Fruit fly (Drosophila melanogaster) S2 (cell line): ENCODE measurements around the gene CG11658.

Experiments used
- CG8478 ChIP-seq: fragments of >200 bp; optimal IDR thresholded peaks from 2 replicates; lab custom pipeline; 2018
- CTCF ChIP-seq, 2 experiments: fragments of >200 bp; optimal IDR thresholded peaks; 2 replicates each; lab custom pipeline; 2018

CG11658 gene

DNA sequence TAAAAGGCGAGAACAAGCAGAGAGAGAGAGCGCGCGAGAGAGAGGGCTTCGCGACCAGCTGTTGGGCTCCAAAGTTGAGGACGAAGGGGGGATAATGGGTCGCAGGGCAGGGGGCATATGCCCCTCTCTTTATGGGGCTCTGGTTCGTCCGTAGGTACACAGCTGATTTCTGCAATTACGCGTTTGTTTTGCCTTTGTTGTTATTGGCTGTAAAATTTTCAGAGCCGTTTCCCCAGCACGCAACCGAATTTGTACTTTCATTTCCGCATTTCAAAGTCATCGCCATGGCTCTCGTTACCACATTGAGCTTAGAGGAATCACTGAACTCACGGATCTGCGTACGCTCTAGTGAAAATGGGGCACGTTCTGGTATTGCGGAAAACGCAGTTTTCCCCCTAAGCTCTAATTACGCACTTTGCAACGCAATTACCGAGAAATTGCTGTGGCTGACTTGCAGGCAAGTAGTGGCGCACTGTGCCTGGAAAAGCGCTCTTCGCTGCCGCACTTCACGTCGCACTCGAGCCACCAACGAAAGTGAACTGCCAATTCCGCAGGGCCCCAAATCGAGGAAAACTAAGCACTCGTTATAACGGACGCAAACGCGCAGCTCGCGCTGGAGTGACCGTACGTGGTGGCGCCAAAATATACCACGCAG lies at the start of gene CG11658:
TSS of gene CG11658 (minus strand) at position 576 of the 655 bp plus-strand sequence.
- TF ChIP-seq CTCF (optimal IDR thresholded peaks at IDR 0.05; lab: Kevin White, UChicago), result no peak
- TF ChIP-seq CG8478, result no peak

- TF ChIP-seq CTCF (optimal IDR thresholded peaks at IDR 0.05; lab: Kevin White, UChicago) (no peak), CG8478 (no peak)
Observed at dm6 chr3L:11751005-11751404, 42.7 kb upstream of the CG11658 start, which contains the start of gene Gr68a. Gene Gr68a (plus strand): TSS chr3L:11751305.

dm6 chr3L:11731841-11732240 lies 23.5 kb upstream of the CG11658 start, which contains the start of gene CG32087:
Gene CG32087 (plus strand): TSS chr3L:11732141.
- TF ChIP-seq CG8478 (no peak), CTCF (optimal IDR thresholded peaks at IDR 0.05; lab: Kevin White, UChicago) (no peak)

DNA sequence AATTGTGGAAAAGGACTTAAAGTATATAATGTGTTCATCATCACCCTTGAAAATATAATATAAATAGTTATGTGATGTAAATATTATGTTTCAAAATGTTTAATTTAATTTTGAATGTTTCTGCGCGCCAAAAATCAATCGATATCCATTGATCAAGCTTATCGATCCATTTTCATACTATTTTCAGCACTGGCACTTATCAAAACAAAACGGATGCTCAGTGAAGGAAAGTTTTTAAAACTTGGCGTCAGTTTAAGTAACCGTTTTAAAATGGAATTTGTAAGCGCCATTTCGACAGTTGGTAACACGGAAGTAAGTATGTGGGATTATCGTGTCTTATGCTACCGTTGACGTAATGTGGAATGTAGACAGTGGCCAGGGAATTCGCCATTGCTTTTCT lies 19.8 kb upstream of the CG11658 start, which contains the start of gene sunn:
TSS of gene sunn (plus strand) at position 202 of the 400 bp plus-strand sequence.
- no peak for TF ChIP-seq CG8478
- TF ChIP-seq CTCF (optimal IDR thresholded peaks at IDR 0.05; lab: Kevin White, UChicago), result no peak

DNA sequence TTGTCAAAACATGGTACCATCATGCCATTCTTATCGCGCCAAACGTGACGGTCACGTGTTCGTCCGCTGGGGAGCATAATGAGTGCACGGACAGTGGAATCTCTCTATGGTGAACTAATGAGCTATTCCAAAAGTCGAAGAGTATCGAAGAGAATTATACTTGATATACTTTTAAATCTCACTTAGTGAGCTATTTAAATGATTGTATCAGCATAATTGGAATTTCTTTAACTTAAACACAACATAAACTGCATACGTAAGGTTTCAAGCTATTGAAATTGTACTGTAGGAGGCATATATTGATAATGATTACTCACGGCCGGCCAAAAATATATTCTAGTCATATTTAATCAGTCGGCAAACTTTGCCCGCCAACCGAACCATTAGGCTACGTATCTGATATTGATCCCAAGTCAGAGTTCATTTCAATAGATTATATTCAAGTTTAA lies 13.2 kb upstream of the CG11658 start:
- TF ChIP-seq CTCF (optimal IDR thresholded peaks at IDR 0.05; lab: Kevin White, UChicago), result no peak
- no peak for TF ChIP-seq CG8478

DNA sequence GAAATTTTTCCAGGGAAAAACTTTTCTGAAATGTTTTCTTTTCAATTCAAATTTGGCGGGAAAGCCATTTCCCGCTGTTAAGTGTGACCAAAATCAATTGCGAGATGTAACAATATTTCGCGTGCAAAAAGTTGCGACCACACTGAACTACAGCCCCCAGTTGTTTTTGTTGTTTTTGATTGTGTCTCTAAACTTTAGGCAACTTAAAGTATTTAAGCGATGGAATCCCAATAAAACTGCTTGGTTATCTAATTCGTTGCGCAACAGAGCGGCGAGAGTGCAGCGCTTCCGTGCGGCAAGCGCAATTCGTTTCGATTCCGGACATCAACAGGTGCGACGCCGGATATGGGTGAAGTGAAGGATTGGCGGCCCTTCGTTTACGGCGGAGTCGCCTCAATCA lies 12.4 kb upstream of the CG11658 start, which contains the start of gene Bmcp:
TSS of gene Bmcp (plus strand) at position 155 of the 400 bp plus-strand sequence.
- no peak for TF ChIP-seq CG8478
- no peak for TF ChIP-seq CTCF (optimal IDR thresholded peaks at IDR 0.05; lab: Kevin White, UChicago)

dm6 chr3L:11717993-11718392 lies 9.6 kb upstream of the CG11658 start:
- TF ChIP-seq CG8478 (no peak), CTCF (optimal IDR thresholded peaks at IDR 0.05; lab: Kevin White, UChicago) (no peak)

dm6 chr3L:11717300-11717699 lies 8.9 kb upstream of the CG11658 start:
- no peak for TF ChIP-seq CG8478
- no peak for TF ChIP-seq CTCF (optimal IDR thresholded peaks at IDR 0.05; lab: Kevin White, UChicago)

- TF ChIP-seq CTCF (optimal IDR thresholded peaks at IDR 0.05; lab: Kevin White, UChicago), result no peak
- no peak for TF ChIP-seq CG8478
Observed at dm6 chr3L:11716899-11717298, 8.5 kb upstream of the CG11658 start.

DNA sequence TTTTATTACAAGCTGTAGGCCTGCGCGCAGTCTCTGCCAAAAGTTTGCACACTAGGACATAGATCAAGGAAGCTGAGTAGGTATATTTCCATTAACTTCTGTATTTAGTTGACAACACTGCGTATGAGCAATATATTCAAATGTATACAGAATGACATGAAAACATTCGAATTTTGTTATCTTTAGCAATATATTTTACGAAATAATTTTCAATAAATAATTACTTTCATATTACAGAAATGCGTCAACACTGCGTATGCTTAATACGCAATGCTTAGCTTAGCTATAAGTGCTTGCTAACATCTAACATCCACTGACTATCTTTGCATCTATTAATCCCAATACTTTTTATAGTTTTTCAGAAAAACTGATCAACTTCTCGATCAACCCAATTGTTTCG lies 8.0 kb upstream of the CG11658 start:
- TF ChIP-seq CG8478, result no peak
- TF ChIP-seq CTCF (optimal IDR thresholded peaks at IDR 0.05; lab: Kevin White, UChicago), result no peak

DNA sequence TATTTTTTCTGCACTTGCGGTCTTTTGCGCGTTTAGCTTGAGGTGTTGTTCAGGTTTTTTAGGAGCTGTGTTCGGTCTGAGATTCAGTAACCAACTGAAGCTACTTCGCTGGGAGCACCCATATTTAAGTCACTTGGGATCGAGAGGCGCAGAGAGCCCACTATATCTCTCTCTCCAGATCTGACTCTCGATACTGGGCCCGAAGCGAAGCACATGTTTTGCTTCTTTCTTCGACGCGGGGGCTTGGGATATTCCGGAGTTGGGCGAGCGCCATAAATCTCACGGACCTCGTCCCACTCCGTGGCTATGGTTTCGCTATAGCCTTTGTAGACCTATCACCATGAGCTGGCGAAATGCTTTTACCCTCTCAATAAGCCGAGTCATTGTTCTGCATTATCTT lies 6.8 kb upstream of the CG11658 start, which contains the start of gene CG14132:
TSS of gene CG14132 (minus strand) at position 99 of the 400 bp plus-strand sequence.
- TF ChIP-seq CTCF (optimal IDR thresholded peaks at IDR 0.05; lab: Kevin White, UChicago) (no peak), CG8478 (no peak)

DNA sequence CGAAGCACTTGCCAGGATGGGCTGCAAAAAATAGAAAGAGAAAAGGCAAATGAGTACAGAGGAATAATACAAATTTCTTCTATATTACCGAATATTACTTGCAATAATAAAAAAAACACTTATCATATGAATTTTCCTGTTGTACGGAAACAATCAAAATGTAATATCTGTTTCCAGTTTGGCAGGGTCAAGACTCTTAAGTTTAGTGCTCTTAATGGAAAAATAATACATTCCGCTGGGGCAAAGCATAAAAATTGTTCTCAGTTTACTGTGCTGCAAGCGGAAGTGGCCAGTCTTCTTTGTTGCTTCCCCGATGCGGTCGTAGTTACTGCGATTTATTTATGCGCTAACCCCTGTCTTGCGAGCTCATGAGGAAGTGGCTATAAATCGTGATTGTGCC lies 4.5 kb upstream of the CG11658 start:
- TF ChIP-seq CG8478, result no peak
- TF ChIP-seq CTCF (optimal IDR thresholded peaks at IDR 0.05; lab: Kevin White, UChicago), result no peak

DNA sequence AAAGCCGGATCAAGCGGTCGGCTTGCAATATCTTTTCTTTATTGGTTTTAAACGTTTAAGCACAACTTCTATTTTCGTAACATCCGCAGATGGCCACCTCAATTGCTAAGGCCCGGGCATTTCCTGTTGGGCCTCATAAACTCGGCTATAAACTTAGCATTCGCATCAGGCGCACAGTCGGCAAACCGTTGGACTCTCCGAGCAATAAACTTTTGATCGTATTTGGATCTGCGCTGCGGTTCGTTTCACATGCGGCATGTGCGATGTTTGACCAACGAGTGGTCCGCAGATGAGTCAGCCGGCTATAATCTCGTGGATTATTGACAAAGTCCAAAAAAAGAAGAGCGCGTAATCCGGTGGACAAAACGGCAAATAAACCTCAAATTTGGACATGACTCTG lies 3.4 kb upstream of the CG11658 start:
- TF ChIP-seq CG8478 (no peak), CTCF (optimal IDR thresholded peaks at IDR 0.05; lab: Kevin White, UChicago) (no peak)

DNA sequence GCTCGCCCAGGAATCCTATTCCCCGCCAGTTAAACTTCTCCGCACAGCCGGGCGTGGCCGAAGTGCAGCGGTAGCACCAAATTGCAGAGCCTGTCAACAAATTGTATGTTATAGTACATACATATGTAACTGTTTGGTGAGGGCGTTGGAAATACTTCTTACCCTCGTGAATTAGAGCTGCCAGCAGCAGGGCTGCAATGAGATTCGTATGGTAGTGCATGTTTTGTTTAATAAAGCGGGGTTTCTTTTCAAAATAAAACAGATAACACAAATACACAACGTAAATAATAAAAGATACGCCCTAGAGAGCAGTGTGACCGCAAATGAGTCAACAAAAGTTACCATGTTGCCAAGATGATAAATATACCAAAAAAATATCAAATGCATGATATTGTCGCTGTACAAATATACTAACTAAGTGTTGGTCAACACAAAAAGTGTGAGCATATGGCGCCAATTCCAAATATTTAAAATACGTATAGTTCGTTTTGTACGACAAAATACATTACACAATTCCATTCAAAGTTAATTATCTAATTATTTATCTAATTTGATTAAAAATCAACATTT lies 2.8 kb upstream of the CG11658 start, which contains the start of gene crim:
TSS of gene crim (minus strand) at position 328 of the 570 bp plus-strand sequence.
- TF ChIP-seq CG8478, result no peak
- peak in 1 of 2 experiments; percentile 9 for TF ChIP-seq CTCF (optimal IDR thresholded peaks at IDR 0.05; lab: Kevin White, UChicago)

DNA sequence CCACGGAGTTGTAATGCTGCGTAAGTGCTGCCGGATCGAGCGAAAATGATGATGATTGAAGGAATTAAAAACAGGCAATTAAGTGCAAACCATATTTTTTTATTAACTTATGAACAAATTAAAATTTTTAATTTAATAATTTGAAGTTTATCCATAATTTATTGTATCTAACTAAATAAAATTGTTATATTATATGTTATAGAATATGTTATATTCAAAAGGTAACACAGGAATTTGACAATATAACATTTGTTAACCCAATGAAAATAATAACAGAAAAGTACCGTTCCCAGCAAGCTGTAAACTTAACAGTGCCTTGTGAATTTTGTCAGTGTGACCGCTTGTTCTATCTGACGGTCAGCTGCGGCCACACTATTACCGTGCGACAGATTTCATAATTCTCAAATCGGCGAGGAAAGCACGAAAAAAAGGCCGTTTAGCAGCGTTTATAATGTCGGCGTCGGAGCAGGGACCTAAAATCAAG lies 322 bp upstream of the CG11658 start, which contains the start of the genes Ccdc56 and mtTFB1:
TSS of gene Ccdc56 (plus strand) at position 347 of the 484 bp plus-strand sequence.
TSS of gene mtTFB1 (plus strand) at position 347 of the 484 bp plus-strand sequence.
- no peak for TF ChIP-seq CG8478
- TF ChIP-seq CTCF (optimal IDR thresholded peaks at IDR 0.05; lab: Kevin White, UChicago), result no peak
